Fruit fly (Drosophila melanogaster) whole organism, embryonic: ENCODE data around the gene CG5235.
A peak's percentile ranks its signal among the peaks of the same experiment; 100 is the strongest.

ENCODE experiments used
- ATbp ChIP-seq: fragments of 200-800 bp; sonication (Bioruptor generic); optimal IDR thresholded peaks from 2 replicates; lab custom pipeline; 2017; ENCODE audit warnings: missing biosample characterization, mild to moderate bottlenecking, missing genetic modification characterization, missing genetic modification reagents
- Ada2b ChIP-seq: fragments of 200-800 bp; sonication (Bioruptor generic); IDR thresholded peaks from 2 replicates; pipeline ENCODE4 v1.3.6; 2022; ENCODE audit warnings: missing biosample characterization, missing genetic modification characterization
- Aef1 ChIP-seq: fragments of 200-800 bp; sonication (Bioruptor generic); IDR thresholded peaks from 3 replicates; pipeline ENCODE4 v1.3.6; 2022; ENCODE audit warnings: missing biosample characterization, missing genetic modification characterization
- Atf6 ChIP-seq: fragments of 200-800 bp; sonication (Bioruptor generic); IDR thresholded peaks from 2 replicates; pipeline ENCODE4 v1.3.6; 2022; ENCODE audit warnings: missing biosample characterization, missing genetic modification characterization
- Blimp-1 ChIP-seq: fragments of 200-800 bp; sonication (Bioruptor generic); optimal IDR thresholded peaks from 3 replicates; lab custom pipeline; 2018; ENCODE audit warnings: missing biosample characterization, missing genetic modification characterization, mild to moderate bottlenecking, moderate library complexity, missing genetic modification reagents
- CG10431 ChIP-seq: fragments of 200-800 bp; sonication (Bioruptor generic); optimal IDR thresholded peaks from 3 replicates; lab custom pipeline; 2018; ENCODE audit warnings: missing biosample characterization, mild to moderate bottlenecking, missing genetic modification characterization
- CG10979 ChIP-seq: fragments of 200-800 bp; sonication (Bioruptor generic); optimal IDR thresholded peaks from 2 replicates; lab custom pipeline; 2018; ENCODE audit warnings: missing biosample characterization, mild to moderate bottlenecking, missing genetic modification characterization, moderate library complexity
- CG11093 ChIP-seq: fragments of 200-800 bp; sonication (Bioruptor generic); IDR thresholded peaks from 3 replicates; pipeline ENCODE4 v1.3.6; 2022; ENCODE audit warnings: missing biosample characterization, missing genetic modification characterization
- CG11398 ChIP-seq: fragments of 200-800 bp; sonication (Bioruptor generic); optimal IDR thresholded peaks from 2 replicates; lab custom pipeline; 2016; ENCODE audit warnings: missing biosample characterization, missing genetic modification characterization
- CG11456 ChIP-seq: fragments of 200-800 bp; sonication (Bioruptor generic); IDR thresholded peaks from 3 replicates; pipeline ENCODE4 v1.3.6; 2022; ENCODE audit warnings: missing biosample characterization, missing genetic modification characterization
- CG12744 ChIP-seq: fragments of 200-800 bp; sonication (Bioruptor generic); optimal IDR thresholded peaks from 2 replicates; lab custom pipeline; 2016; ENCODE audit warnings: missing biosample characterization, missing genetic modification characterization
- CG13894 ChIP-seq: fragments of 200-800 bp; sonication (Bioruptor generic); optimal IDR thresholded peaks from 3 replicates; lab custom pipeline; 2018; ENCODE audit warnings: missing biosample characterization, mild to moderate bottlenecking, missing genetic modification characterization, moderate library complexity
- CG15011 ChIP-seq: fragments of 200-800 bp; sonication (Bioruptor generic); optimal IDR thresholded peaks from 3 replicates; lab custom pipeline; 2018; ENCODE audit warnings: missing biosample characterization, mild to moderate bottlenecking, missing genetic modification characterization
- CG15514 ChIP-seq: fragments of 200-800 bp; sonication (Bioruptor generic); optimal IDR thresholded peaks from 3 replicates; lab custom pipeline; 2017; ENCODE audit warnings: missing biosample characterization, missing genetic modification characterization, mild to moderate bottlenecking, moderate library complexity, missing genetic modification reagents
- CG17186 ChIP-seq: fragments of 200-800 bp; sonication (Bioruptor generic); optimal IDR thresholded peaks from 3 replicates; lab custom pipeline; 2017; ENCODE audit warnings: missing biosample characterization, missing genetic modification reagents, missing genetic modification characterization
- CG1792 ChIP-seq: fragments of 200-800 bp; sonication (Bioruptor generic); optimal IDR thresholded peaks from 2 replicates; lab custom pipeline; 2016; ENCODE audit warnings: missing biosample characterization, missing genetic modification characterization
- CG18619 ChIP-seq: fragments of 200-800 bp; sonication (Bioruptor generic); optimal IDR thresholded peaks from 3 replicates; lab custom pipeline; 2017; ENCODE audit warnings: missing biosample characterization, mild to moderate bottlenecking, missing genetic modification characterization
- CG2712 ChIP-seq: fragments of 200-800 bp; optimal IDR thresholded peaks from 3 replicates; lab custom pipeline; 2019; ENCODE audit warnings: missing biosample characterization, mild to moderate bottlenecking, missing genetic modification characterization, moderate library complexity
- CG2889 ChIP-seq: fragments of 200-800 bp; sonication (Bioruptor generic); IDR thresholded peaks from 3 replicates; pipeline ENCODE4 v1.3.6; 2022; ENCODE audit warnings: missing biosample characterization, missing genetic modification characterization
- CG30431 ChIP-seq: fragments of 200-800 bp; sonication (Bioruptor generic); optimal IDR thresholded peaks from 2 replicates; lab custom pipeline; 2017; ENCODE audit warnings: missing biosample characterization, missing genetic modification characterization
- CG31224 ChIP-seq: fragments of 200-800 bp; sonication (Bioruptor generic); IDR thresholded peaks from 2 replicates; pipeline ENCODE4 v1.3.6; 2022; ENCODE audit warnings: missing biosample characterization, missing genetic modification characterization
- CG31388 ChIP-seq: fragments of 200-800 bp; sonication (Bioruptor generic); optimal IDR thresholded peaks from 2 replicates; lab custom pipeline; 2016; ENCODE audit warnings: missing biosample characterization, missing genetic modification characterization
- CG32767 ChIP-seq: fragments of 200-800 bp; sonication (Bioruptor generic); IDR thresholded peaks from 2 replicates; pipeline ENCODE4 v1.3.6; 2022; ENCODE audit warnings: missing biosample characterization, missing genetic modification characterization
- CG4617 ChIP-seq: fragments of 200-800 bp; sonication (Bioruptor generic); optimal IDR thresholded peaks from 3 replicates; lab custom pipeline; 2016; ENCODE audit warnings: missing biosample characterization, missing genetic modification characterization, borderline replicate concordance
- CG4707 ChIP-seq: fragments of 200-800 bp; sonication (Bioruptor generic); optimal IDR thresholded peaks from 2 replicates; lab custom pipeline; 2018; ENCODE audit warnings: missing biosample characterization, mild to moderate bottlenecking, missing genetic modification characterization, moderate library complexity
- CG5180 ChIP-seq: fragments of 200-800 bp; sonication (Bioruptor generic); optimal IDR thresholded peaks from 3 replicates; lab custom pipeline; 2017; ENCODE audit warnings: missing biosample characterization, missing genetic modification characterization, mild to moderate bottlenecking, moderate library complexity, missing genetic modification reagents
- CG6175 ChIP-seq: fragments of 200-800 bp; sonication (Bioruptor generic); IDR thresholded peaks from 3 replicates; pipeline ENCODE4 v1.3.6; 2022; ENCODE audit warnings: missing biosample characterization, missing genetic modification characterization
- CG6683 ChIP-seq: fragments of 200-800 bp; sonication (Bioruptor generic); optimal IDR thresholded peaks from 2 replicates; lab custom pipeline; 2017; ENCODE audit warnings: missing biosample characterization, mild to moderate bottlenecking, missing genetic modification characterization, missing genetic modification reagents
- CG6813 ChIP-seq: fragments of 200-800 bp; sonication (Bioruptor generic); optimal IDR thresholded peaks from 2 replicates; lab custom pipeline; 2017; ENCODE audit warnings: missing biosample characterization, missing genetic modification characterization, mild to moderate bottlenecking, moderate library complexity, missing genetic modification reagents
- CG7372 ChIP-seq: fragments of 200-800 bp; sonication (Bioruptor generic); IDR thresholded peaks from 2 replicates; pipeline ENCODE4 v1.3.6; 2022; ENCODE audit warnings: missing biosample characterization, missing genetic modification characterization
- CG7556 ChIP-seq: fragments of 200-800 bp; sonication (Bioruptor generic); optimal IDR thresholded peaks from 2 replicates; lab custom pipeline; 2017; ENCODE audit warnings: missing biosample characterization, mild to moderate bottlenecking, missing genetic modification characterization
- CG8478 ChIP-seq: fragments of >200 bp; optimal IDR thresholded peaks from 2 replicates; lab custom pipeline; 2018
- CoRest ChIP-seq: fragments of 200-800 bp; sonication (Bioruptor generic); optimal IDR thresholded peaks from 3 replicates; lab custom pipeline; 2018; ENCODE audit warnings: missing biosample characterization, mild to moderate bottlenecking, missing genetic modification characterization, moderate library complexity
- Ets65A ChIP-seq: fragments of 200-800 bp; sonication (Bioruptor generic); peaks from one replicate; lab custom pipeline; 2016; ENCODE audit warnings: missing biosample characterization, missing genetic modification characterization
- Hr51 ChIP-seq, 2 experiments: fragments of 200-800 bp; sonication (Bioruptor generic); optimal IDR thresholded peaks; 2 replicates in 1 of 2; 3 replicates in 1 of 2; lab custom pipeline; 2016 to 2018; ENCODE audit warnings: missing biosample characterization in 2 of 2, missing genetic modification characterization in 2 of 2, mild to moderate bottlenecking in 1 of 2, moderate library complexity in 1 of 2
- Meics ChIP-seq: fragments of 200-800 bp; sonication (Bioruptor generic); optimal IDR thresholded peaks from 2 replicates; lab custom pipeline; 2017; ENCODE audit warnings: missing biosample characterization, mild to moderate bottlenecking, missing genetic modification characterization
- Optix ChIP-seq: fragments of 200-800 bp; sonication (Bioruptor generic); IDR thresholded peaks from 3 replicates; pipeline ENCODE4 v1.3.6; 2022; ENCODE audit warnings: missing biosample characterization, missing genetic modification characterization
- Ravus ChIP-seq: fragments of 200-800 bp; sonication (Bioruptor generic); IDR thresholded peaks from 2 replicates; pipeline ENCODE4 v1.3.6; 2022; ENCODE audit warnings: missing biosample characterization, missing genetic modification characterization
- Six4 ChIP-seq: fragments of 200-800 bp; sonication (Bioruptor generic); optimal IDR thresholded peaks from 2 replicates; lab custom pipeline; 2016; ENCODE audit warnings: missing biosample characterization, missing genetic modification characterization
- Xrp1 ChIP-seq: fragments of 200-800 bp; sonication (Bioruptor generic); IDR thresholded peaks from 2 replicates; pipeline ENCODE4 v1.3.6; 2022; ENCODE audit warnings: missing biosample characterization, missing genetic modification characterization
- bcd ChIP-seq: fragments of 200-800 bp; sonication (Bioruptor generic); optimal IDR thresholded peaks from 2 replicates; lab custom pipeline; 2017; ENCODE audit warnings: missing biosample characterization, mild to moderate bottlenecking, missing genetic modification characterization
- corto ChIP-seq: fragments of 200-800 bp; sonication (Bioruptor generic); optimal IDR thresholded peaks from 2 replicates; lab custom pipeline; 2016; ENCODE audit warnings: missing biosample characterization, mild to moderate bottlenecking, missing genetic modification characterization, moderate library complexity
- cwo ChIP-seq: fragments of 200-800 bp; sonication (Bioruptor generic); optimal IDR thresholded peaks from 3 replicates; lab custom pipeline; 2017; ENCODE audit warnings: missing biosample characterization, missing genetic modification characterization, mild to moderate bottlenecking, moderate library complexity, missing genetic modification reagents
- dysf ChIP-seq: fragments of 200-800 bp; sonication (Bioruptor generic); IDR thresholded peaks from 3 replicates; pipeline ENCODE4 v1.3.6; 2022; ENCODE audit warnings: missing biosample characterization, missing genetic modification characterization
- fd102C ChIP-seq: fragments of 200-800 bp; sonication (Bioruptor generic); optimal IDR thresholded peaks from 2 replicates; lab custom pipeline; 2018; ENCODE audit warnings: missing biosample characterization, mild to moderate bottlenecking, missing genetic modification characterization, moderate library complexity
- fd64A ChIP-seq: fragments of 200-800 bp; sonication (Bioruptor generic); optimal IDR thresholded peaks from 3 replicates; lab custom pipeline; 2018; ENCODE audit warnings: missing biosample characterization, mild to moderate bottlenecking, missing genetic modification characterization
- gcm2 ChIP-seq: fragments of 200-800 bp; sonication (Bioruptor generic); optimal IDR thresholded peaks from 2 replicates; lab custom pipeline; 2016; ENCODE audit warnings: missing biosample characterization, missing genetic modification characterization
- schlank ChIP-seq: fragments of 200-800 bp; sonication (Bioruptor generic); optimal IDR thresholded peaks from 2 replicates; lab custom pipeline; 2018; ENCODE audit warnings: missing biosample characterization, mild to moderate bottlenecking, missing genetic modification characterization
- slbo ChIP-seq: fragments of 200-800 bp; sonication (Bioruptor generic); IDR thresholded peaks from 2 replicates; pipeline ENCODE4 v1.3.6; 2022; ENCODE audit warnings: missing biosample characterization, missing genetic modification characterization
- sqz ChIP-seq: fragments of 200-800 bp; sonication (Bioruptor generic); optimal IDR thresholded peaks from 3 replicates; lab custom pipeline; 2018; ENCODE audit warnings: missing biosample characterization, mild to moderate bottlenecking, missing genetic modification characterization
- trem ChIP-seq: fragments of 200-800 bp; optimal IDR thresholded peaks from 3 replicates; lab custom pipeline; 2019; ENCODE audit warnings: missing biosample characterization, mild to moderate bottlenecking, missing genetic modification characterization, moderate library complexity
- zfh2 ChIP-seq: fragments of 200-800 bp; sonication (Bioruptor generic); optimal IDR thresholded peaks from 2 replicates; lab custom pipeline; 2016; ENCODE audit warnings: missing biosample characterization, missing genetic modification characterization

The CG5235 gene

dm6 chr3L:16051719-16052122 lies 38.5 kb downstream of the CG5235 start, which contains the start of gene Mbs (continued):
- TF ChIP-seq Hr51 (GFP tag; optimal IDR thresholded peaks at IDR 0.05; lab: Kevin White, UChicago) (no peak), CG7556 (GFP tag; lab: Kevin White, UChicago) (no peak), CG32767 (GFP tag; lab: Robert Waterston, UW) (no peak), CG30431 (GFP tag; lab: Kevin White, UChicago) (no peak), sqz (GFP tag; lab: Kevin White, UChicago) (no peak), dysf (GFP tag; lab: Robert Waterston, UW) (no peak), corto (GFP tag; lab: Kevin White, UChicago) (no peak), cwo (GFP tag; lab: Kevin White, UChicago) (no peak), CG12744 (GFP tag; lab: Kevin White, UChicago) (no peak), Aef1 (no peak), Xrp1 (GFP tag; lab: Robert Waterston, UW) (no peak), zfh2 (GFP tag; lab: Kevin White, UChicago) (no peak), CG13894 (peak; percentile 47), CG15011 (GFP tag; lab: Kevin White, UChicago) (no peak), CG11456 (peak; percentile 52; the same call in 1 of the 3 replicates), CG8478 (lab: Kevin White, UChicago) (no peak), ATbp (no peak), slbo (GFP tag; lab: Robert Waterston, UW) (peak; percentile 42; the same call in 1 of the 2 replicates), CG10979 (tag; lab: Kevin White, UChicago) (no peak), CG11398 (GFP tag; lab: Kevin White, UChicago) (no peak), CG17186 (peak; percentile 46), Atf6 (GFP tag; lab: Robert Waterston, UW) (no peak), CG4617 (no peak), Six4 (GFP tag; lab: Kevin White, UChicago) (no peak), CG1792 (GFP tag; lab: Kevin White, UChicago) (no peak), gcm2 (GFP tag; lab: Kevin White, UChicago) (no peak), CG15514 (GFP tag; lab: Kevin White, UChicago) (peak; percentile 66), CG7372 (no peak), Ada2b (GFP tag; lab: Robert Waterston, UW) (no peak), CG5180 (no peak), Ravus (GFP tag; lab: Robert Waterston, UW) (no peak), CG4707 (GFP tag; lab: Kevin White, UChicago) (no peak), CoRest (tag; lab: Kevin White, UChicago) (no peak), Blimp-1 (GFP tag; lab: Kevin White, UChicago) (no peak), CG18619 (GFP tag; lab: Kevin White, UChicago) (peak; percentile 23), CG31388 (GFP tag; lab: Kevin White, UChicago) (no peak), CG6175 (GFP tag; lab: Robert Waterston, UW) (no peak), trem (tag; lab: Kevin White, UChicago) (peak; percentile 37), Optix (GFP tag; lab: Robert Waterston, UW) (no peak), Ets65A (GFP tag; lab: Kevin White, UChicago) (no peak), bcd (no peak), CG2712 (tag; lab: Kevin White, UChicago) (peak; percentile 29), fd102C (GFP tag; lab: Kevin White, UChicago) (no peak), CG2889 (GFP tag; lab: Robert Waterston, UW) (no peak), schlank (tag; lab: Kevin White, UChicago) (no peak), CG31224 (no peak), CG11093 (GFP tag; lab: Robert Waterston, UW) (no peak), fd64A (GFP tag; lab: Kevin White, UChicago) (no peak), CG6683 (GFP tag; lab: Kevin White, UChicago) (no peak), CG10431 (no peak), Meics (peak; percentile 12), CG6813 (GFP tag; lab: Kevin White, UChicago) (no peak)
